Worm (Caenorhabditis elegans): Measurements from ENCODE around the gene W03A5.2.

- TF ChIP-seq flt-1 (GFP tag; IDR thresholded peaks at IDR 0.05) (no peak), cog-1 (tag; optimal IDR thresholded peaks at IDR 0.05) (no peak), ref-1 (GFP tag; conservative IDR thresholded peaks at IDR 0.05) (no peak)
Measured at ce11 chrIII:5423665-5424133, 17.9 kb downstream of the W03A5.2 start, which contains the start of gene dnj-24.

Data from whole organism, midembryonic.